Fruit fly (Drosophila melanogaster) whole organism, prepupa: ENCODE data around the gene CG8840.

Experiments
- CG11294 ChIP-seq: fragments of 200-800 bp; sonication (Bioruptor generic); IDR thresholded peaks from 2 replicates; pipeline ENCODE4 v1.3.6; 2022; ENCODE audit warnings: missing biosample characterization, missing genetic modification characterization
- CG8632 ChIP-seq: fragments of 200-800 bp; sonication (Bioruptor generic); optimal IDR thresholded peaks from 3 replicates; lab custom pipeline; 2016; ENCODE audit warnings: missing biosample characterization, missing genetic modification characterization
- Gug ChIP-seq: fragments of 200-800 bp; sonication (Bioruptor generic); IDR thresholded peaks from 2 replicates; pipeline ENCODE4 v1.3.6; 2022; ENCODE audit warnings: missing biosample characterization, missing genetic modification characterization
- Hr38 ChIP-seq: sonication (Bioruptor generic); optimal IDR thresholded peaks from 2 replicates; lab custom pipeline; 2016; ENCODE audit warnings: missing biosample characterization, missing genetic modification characterization
- Sox102F ChIP-seq: fragments of 200-800 bp; sonication (Bioruptor generic); optimal IDR thresholded peaks from 2 replicates; lab custom pipeline; 2016; ENCODE audit warnings: missing biosample characterization, mild to moderate bottlenecking, missing genetic modification characterization
- achi ChIP-seq: fragments of 200-800 bp; sonication (Bioruptor generic); optimal IDR thresholded peaks from 3 replicates; lab custom pipeline; 2016; ENCODE audit warnings: missing biosample characterization, missing genetic modification characterization
- net ChIP-seq: fragments of 200-800 bp; sonication (Bioruptor generic); optimal IDR thresholded peaks from 3 replicates; lab custom pipeline; 2016; ENCODE audit warnings: missing biosample characterization, missing genetic modification characterization
- pdm3 ChIP-seq: fragments of 200-800 bp; sonication (Bioruptor generic); optimal IDR thresholded peaks from 3 replicates; lab custom pipeline; 2016; ENCODE audit warnings: missing biosample characterization, missing genetic modification characterization

- no peak for TF ChIP-seq Hr38 (GFP tag; lab: Kevin White, UChicago)
- no peak for TF ChIP-seq Sox102F (GFP tag; lab: Kevin White, UChicago)
- no peak for TF ChIP-seq achi
- no peak for TF ChIP-seq Gug (GFP tag; lab: Robert Waterston, UW)
- TF ChIP-seq net (GFP tag; lab: Kevin White, UChicago): no peak
- TF ChIP-seq CG11294: no peak
- no peak for TF ChIP-seq pdm3 (GFP tag; lab: Kevin White, UChicago)
- no peak for TF ChIP-seq CG8632 (GFP tag; lab: Kevin White, UChicago)
These were observed 34.7 kb upstream of the CG8840 start, which contains the start of gene CG15412 for dm6 chr2L:3375611-3376010.
